Fruit fly (Drosophila melanogaster) whole organism, embryonic: ENCODE data around the gene Sse.

Experiments
- B-H1 ChIP-seq: fragments of 200-800 bp; sonication (Bioruptor generic); IDR thresholded peaks from 3 replicates; pipeline ENCODE4 v1.3.6; 2022; ENCODE audit warnings: missing biosample characterization, missing genetic modification characterization
- BtbVII ChIP-seq: fragments of 200-800 bp; sonication (Bioruptor generic); optimal IDR thresholded peaks from 3 replicates; lab custom pipeline; 2017; ENCODE audit warnings: missing biosample characterization, mild to moderate bottlenecking, missing genetic modification characterization
- CG12391 ChIP-seq: fragments of 200-800 bp; sonication (Bioruptor generic); optimal IDR thresholded peaks from 3 replicates; lab custom pipeline; 2018; ENCODE audit warnings: missing biosample characterization, mild to moderate bottlenecking, missing genetic modification characterization, moderate library complexity
- CG13775 ChIP-seq: fragments of 200-800 bp; sonication (Bioruptor generic); optimal IDR thresholded peaks from 3 replicates; lab custom pipeline; 2017; ENCODE audit warnings: missing biosample characterization, mild to moderate bottlenecking, missing genetic modification characterization
- CG14014 ChIP-seq: fragments of 200-800 bp; sonication (Bioruptor generic); IDR thresholded peaks from 2 replicates; pipeline ENCODE4 v1.3.6; 2022; ENCODE audit warnings: missing biosample characterization, missing genetic modification characterization
- CG17612 ChIP-seq: fragments of 200-800 bp; sonication (Bioruptor generic); IDR thresholded peaks from 2 replicates; pipeline ENCODE4 v1.3.6; 2022; ENCODE audit warnings: missing biosample characterization, missing genetic modification characterization
- CG18764 ChIP-seq: fragments of 200-800 bp; sonication (Bioruptor generic); optimal IDR thresholded peaks from 3 replicates; lab custom pipeline; 2016; ENCODE audit warnings: missing biosample characterization, missing genetic modification characterization
- CG2116 ChIP-seq: fragments of 200-800 bp; sonication (Bioruptor generic); optimal IDR thresholded peaks from 3 replicates; lab custom pipeline; 2018; ENCODE audit warnings: missing biosample characterization, mild to moderate bottlenecking, missing genetic modification characterization
- CG2875 ChIP-seq: fragments of 200-800 bp; sonication (Bioruptor generic); optimal IDR thresholded peaks from 2 replicates; lab custom pipeline; 2017; ENCODE audit warnings: missing biosample characterization, mild to moderate bottlenecking, missing genetic modification characterization, missing genetic modification reagents
- CG32767 ChIP-seq: fragments of 200-800 bp; sonication (Bioruptor generic); IDR thresholded peaks from 2 replicates; pipeline ENCODE4 v1.3.6; 2022; ENCODE audit warnings: missing biosample characterization, missing genetic modification characterization
- CG34376 ChIP-seq: fragments of 200-800 bp; sonication (Bioruptor generic); optimal IDR thresholded peaks from 2 replicates; lab custom pipeline; 2018; ENCODE audit warnings: missing biosample characterization, mild to moderate bottlenecking, missing genetic modification characterization
- CG3847 ChIP-seq: fragments of 200-800 bp; sonication (Bioruptor generic); IDR thresholded peaks from 2 replicates; pipeline ENCODE4 v1.3.6; 2022; ENCODE audit warnings: missing biosample characterization, missing genetic modification characterization
- CG4360 ChIP-seq: fragments of 200-800 bp; sonication (Bioruptor generic); IDR thresholded peaks from 2 replicates; pipeline ENCODE4 v1.3.6; 2022; ENCODE audit warnings: missing biosample characterization, missing genetic modification characterization
- CG6175 ChIP-seq: fragments of 200-800 bp; sonication (Bioruptor generic); IDR thresholded peaks from 3 replicates; pipeline ENCODE4 v1.3.6; 2022; ENCODE audit warnings: missing biosample characterization, missing genetic modification characterization
- CG8924 ChIP-seq: fragments of 200-800 bp; optimal IDR thresholded peaks from 3 replicates; lab custom pipeline; 2019; ENCODE audit warnings: missing biosample characterization, mild to moderate bottlenecking, missing genetic modification characterization, moderate library complexity
- D ChIP-seq, 2 experiments: fragments of 200-800 bp in 1 of 2; fragments of >200 bp in 1 of 2; sonication (Bioruptor generic) in 1 of 2; optimal IDR thresholded peaks; 2 replicates in 1 of 2; 3 replicates in 1 of 2; lab custom pipeline; 2017; ENCODE audit warnings: mild to moderate bottlenecking in 1 of 2, missing biosample characterization in 1 of 2, missing genetic modification characterization in 1 of 2, missing genetic modification reagents in 1 of 2
- Fer3 ChIP-seq: fragments of 200-800 bp; sonication (Bioruptor generic); optimal IDR thresholded peaks from 2 replicates; lab custom pipeline; 2018; ENCODE audit warnings: missing biosample characterization, mild to moderate bottlenecking, missing genetic modification characterization, moderate library complexity
- Hmr ChIP-seq: fragments of 200-800 bp; sonication (Bioruptor generic); optimal IDR thresholded peaks from 3 replicates; lab custom pipeline; 2017; ENCODE audit warnings: mild to moderate bottlenecking, missing biosample characterization, missing genetic modification reagents, missing genetic modification characterization
- Hr3 ChIP-seq: fragments of 200-800 bp; sonication (Bioruptor generic); optimal IDR thresholded peaks from 3 replicates; lab custom pipeline; 2016; ENCODE audit warnings: missing biosample characterization, missing genetic modification characterization
- Hr39 ChIP-seq: fragments of >200 bp; optimal IDR thresholded peaks from 2 replicates; lab custom pipeline; 2017
- Lpt ChIP-seq: fragments of >200 bp; optimal IDR thresholded peaks from 2 replicates; lab custom pipeline; 2018; ENCODE audit warnings: missing biosample characterization, missing genetic modification characterization
- MTF-1 ChIP-seq: fragments of 200-800 bp; sonication (Bioruptor generic); optimal IDR thresholded peaks from 2 replicates; lab custom pipeline; 2018; ENCODE audit warnings: missing biosample characterization, mild to moderate bottlenecking, missing genetic modification characterization, borderline replicate concordance
- Mrtf ChIP-seq: fragments of 200-800 bp; sonication (Bioruptor generic); IDR thresholded peaks from 3 replicates; pipeline ENCODE4 v1.3.6; 2022; ENCODE audit warnings: missing biosample characterization, missing genetic modification characterization
- Opbp ChIP-seq: fragments of 200-800 bp; sonication (Bioruptor generic); IDR thresholded peaks from 3 replicates; pipeline ENCODE4 v1.3.6; 2022; ENCODE audit warnings: missing biosample characterization, missing genetic modification characterization; ENCODE audit not compliant: partially characterized antibody
- Trl ChIP-seq, 3 experiments: fragments of >200 bp in 2 of 3; fragments of 200-800 bp in 1 of 3; sonication (Bioruptor generic) in 1 of 3; optimal IDR thresholded peaks; 2 replicates in 1 of 3; 3 replicates in 2 of 3; lab custom pipeline; 2016 to 2017; ENCODE audit warnings: missing biosample characterization in 1 of 3, missing genetic modification characterization in 1 of 3
- ash1 ChIP-seq: fragments of 200-800 bp; sonication (Bioruptor generic); optimal IDR thresholded peaks from 2 replicates; lab custom pipeline; 2018; ENCODE audit warnings: missing biosample characterization, mild to moderate bottlenecking, missing genetic modification characterization
- bbx ChIP-seq: fragments of 200-800 bp; sonication (Bioruptor generic); IDR thresholded peaks from 2 replicates; pipeline ENCODE4 v1.3.6; 2022; ENCODE audit warnings: missing biosample characterization, missing genetic modification characterization; ENCODE audit not compliant: partially characterized antibody
- bigmax ChIP-seq: fragments of 200-800 bp; sonication (Bioruptor generic); optimal IDR thresholded peaks from 2 replicates; lab custom pipeline; 2018; ENCODE audit warnings: missing biosample characterization, mild to moderate bottlenecking, missing genetic modification characterization
- btn ChIP-seq: fragments of 200-800 bp; sonication (Bioruptor generic); optimal IDR thresholded peaks from 2 replicates; lab custom pipeline; 2016; ENCODE audit warnings: missing biosample characterization, missing genetic modification characterization
- cad ChIP-seq: fragments of >200 bp; optimal IDR thresholded peaks from 2 replicates; lab custom pipeline; 2017; ENCODE audit warnings: missing biosample characterization, missing genetic modification characterization
- en ChIP-seq: fragments of 200-800 bp; sonication (Bioruptor generic); optimal IDR thresholded peaks from 2 replicates; lab custom pipeline; 2016; ENCODE audit warnings: missing biosample characterization, missing genetic modification characterization
- fu2 ChIP-seq: fragments of 200-800 bp; sonication (Bioruptor generic); optimal IDR thresholded peaks from 2 replicates; lab custom pipeline; 2016; ENCODE audit warnings: missing biosample characterization, missing genetic modification characterization
- gcm ChIP-seq: fragments of 200-800 bp; sonication (Bioruptor generic); optimal IDR thresholded peaks from 2 replicates; lab custom pipeline; 2019; ENCODE audit warnings: missing biosample characterization, mild to moderate bottlenecking, missing genetic modification characterization, moderate library complexity
- gcm2 ChIP-seq: fragments of 200-800 bp; sonication (Bioruptor generic); optimal IDR thresholded peaks from 2 replicates; lab custom pipeline; 2016; ENCODE audit warnings: missing biosample characterization, missing genetic modification characterization
- hb ChIP-seq: fragments of 200-800 bp; sonication (Bioruptor generic); IDR thresholded peaks from 3 replicates; pipeline ENCODE4 v1.3.6; 2022; ENCODE audit warnings: missing biosample characterization, missing genetic modification characterization; ENCODE audit not compliant: partially characterized antibody
- her ChIP-seq: fragments of 200-800 bp; sonication (Bioruptor generic); optimal IDR thresholded peaks from 2 replicates; lab custom pipeline; 2016; ENCODE audit warnings: missing biosample characterization, missing genetic modification characterization
- kay ChIP-seq: fragments of 200-800 bp; sonication (Bioruptor generic); optimal IDR thresholded peaks from 2 replicates; lab custom pipeline; 2016; ENCODE audit warnings: missing biosample characterization, missing genetic modification characterization
- klu ChIP-seq: fragments of 200-800 bp; sonication (Bioruptor generic); IDR thresholded peaks from 2 replicates; pipeline ENCODE4 v1.3.6; 2022; ENCODE audit warnings: missing biosample characterization, missing genetic modification characterization
- mam ChIP-seq: fragments of 200-800 bp; sonication (Bioruptor generic); optimal IDR thresholded peaks from 3 replicates; lab custom pipeline; 2016; ENCODE audit warnings: missing biosample characterization, missing genetic modification characterization
- mirr ChIP-seq: fragments of 200-800 bp; sonication (Bioruptor generic); optimal IDR thresholded peaks from 3 replicates; lab custom pipeline; 2018; ENCODE audit warnings: missing biosample characterization, mild to moderate bottlenecking, missing genetic modification characterization
- oc ChIP-seq: fragments of 200-800 bp; sonication (Bioruptor generic); optimal IDR thresholded peaks from 2 replicates; lab custom pipeline; 2018; ENCODE audit warnings: missing biosample characterization, mild to moderate bottlenecking, missing genetic modification characterization, moderate library complexity
- onecut ChIP-seq: fragments of 200-800 bp; sonication (Bioruptor generic); IDR thresholded peaks from 2 replicates; pipeline ENCODE4 v1.3.6; 2022; ENCODE audit warnings: missing biosample characterization, missing genetic modification characterization
- p53 ChIP-seq: fragments of 200-800 bp; sonication (Bioruptor generic); optimal IDR thresholded peaks from 2 replicates; lab custom pipeline; 2016; ENCODE audit warnings: missing biosample characterization, missing genetic modification characterization
- scrt ChIP-seq: fragments of 200-800 bp; sonication (Bioruptor generic); optimal IDR thresholded peaks from 2 replicates; lab custom pipeline; 2018; ENCODE audit warnings: missing biosample characterization, mild to moderate bottlenecking, missing genetic modification characterization, moderate library complexity
- sd ChIP-seq: fragments of 200-800 bp; sonication (Bioruptor generic); optimal IDR thresholded peaks from 3 replicates; lab custom pipeline; 2018; ENCODE audit warnings: missing biosample characterization, mild to moderate bottlenecking, missing genetic modification characterization, moderate library complexity
- sim ChIP-seq: fragments of 200-800 bp; sonication (Bioruptor generic); IDR thresholded peaks from 2 replicates; pipeline ENCODE4 v1.3.6; 2022; ENCODE audit warnings: missing biosample characterization, missing genetic modification characterization
- tio ChIP-seq: fragments of 200-800 bp; sonication (Bioruptor generic); optimal IDR thresholded peaks from 2 replicates; lab custom pipeline; 2017; ENCODE audit warnings: missing biosample characterization, missing genetic modification characterization, inconsistent platforms
- unc-4 ChIP-seq: fragments of 200-800 bp; sonication (Bioruptor generic); IDR thresholded peaks from 2 replicates; pipeline ENCODE4 v1.3.6; 2022; ENCODE audit warnings: missing biosample characterization, missing genetic modification characterization; ENCODE audit not compliant: partially characterized antibody
- vfl ChIP-seq: fragments of 200-800 bp; sonication (Bioruptor generic); optimal IDR thresholded peaks from 2 replicates; lab custom pipeline; 2016; ENCODE audit warnings: missing biosample characterization, missing genetic modification characterization
- vvl ChIP-seq: fragments of 200-800 bp; sonication (Bioruptor generic); IDR thresholded peaks from 2 replicates; pipeline ENCODE4 v1.3.6; 2022; ENCODE audit warnings: missing biosample characterization, missing genetic modification characterization
- z ChIP-seq: fragments of 200-800 bp; sonication (Bioruptor generic); IDR thresholded peaks from 3 replicates; pipeline ENCODE4 v1.3.6; 2022; ENCODE audit warnings: missing biosample characterization, missing genetic modification characterization
- zfh1 ChIP-seq: fragments of 200-800 bp; sonication (Bioruptor generic); IDR thresholded peaks from 3 replicates; pipeline ENCODE4 v1.3.6; 2022; ENCODE audit warnings: missing biosample characterization, missing genetic modification characterization

Sse gene

dm6 chr3L:5662071-5662470 lies at the start of gene Sse (continued):
- TF ChIP-seq p53 (GFP tag; lab: Kevin White, UChicago) (no peak), mirr (GFP tag; lab: Kevin White, UChicago) (no peak), sim (GFP tag; lab: Robert Waterston, UW) (no peak), CG18764 (GFP tag; lab: Kevin White, UChicago) (no peak), CG14014 (GFP tag; lab: Robert Waterston, UW) (no peak), unc-4 (GFP tag; lab: Robert Waterston, UW) (peak; percentile 76), Hmr (GFP tag; lab: Kevin White, UChicago) (no peak), Trl (optimal IDR thresholded peaks at IDR 0.05; lab: Kevin White, UChicago) (no peak), Trl (GFP tag; optimal IDR thresholded peaks at IDR 0.05; lab: Kevin White, UChicago) (no peak), Fer3 (tag; lab: Kevin White, UChicago) (no peak), sd (tag; lab: Kevin White, UChicago) (no peak), btn (GFP tag; lab: Kevin White, UChicago) (no peak), gcm (GFP tag; lab: Kevin White, UChicago) (no peak), B-H1 (GFP tag; lab: Robert Waterston, UW) (no peak), CG2875 (GFP tag; lab: Kevin White, UChicago) (no peak), vvl (no peak), CG6175 (GFP tag; lab: Robert Waterston, UW) (no peak), MTF-1 (GFP tag; lab: Kevin White, UChicago) (no peak), ash1 (GFP tag; lab: Kevin White, UChicago) (no peak), bigmax (no peak), z (GFP tag; lab: Robert Waterston, UW) (no peak), CG4360 (GFP tag; lab: Robert Waterston, UW) (no peak), mam (GFP tag; lab: Kevin White, UChicago) (peak; percentile 36), vfl (GFP tag; lab: Kevin White, UChicago) (no peak), her (GFP tag; lab: Kevin White, UChicago) (no peak), CG8924 (tag; lab: Kevin White, UChicago) (no peak), hb (GFP tag; lab: Robert Waterston, UW) (no peak), cad (no peak), tio (no peak), onecut (GFP tag; lab: Robert Waterston, UW) (no peak), Hr3 (no peak), Lpt (GFP tag; lab: Kevin White, UChicago) (no peak), BtbVII (GFP tag; lab: Kevin White, UChicago) (no peak), CG13775 (GFP tag; lab: Kevin White, UChicago) (no peak), scrt (GFP tag; lab: Kevin White, UChicago) (no peak), Hr39 (lab: Kevin White, UChicago) (no peak), Mrtf (GFP tag; lab: Robert Waterston, UW) (no peak), CG2116 (peak; percentile 15), CG12391 (tag; lab: Kevin White, UChicago) (no peak), CG34376 (no peak), Opbp (peak; percentile 84), en (GFP tag; lab: Kevin White, UChicago) (no peak), CG32767 (no peak), D (optimal IDR thresholded peaks at IDR 0.05; lab: Kevin White, UChicago) (no peak), D (GFP tag; optimal IDR thresholded peaks at IDR 0.05; lab: Kevin White, UChicago) (no peak), oc (tag; lab: Kevin White, UChicago) (no peak), klu (GFP tag; lab: Robert Waterston, UW) (no peak), fu2 (GFP tag; lab: Kevin White, UChicago) (no peak), gcm2 (GFP tag; lab: Kevin White, UChicago) (no peak), kay (GFP tag; lab: Kevin White, UChicago) (no peak), zfh1 (GFP tag; lab: Robert Waterston, UW) (no peak), bbx (peak; percentile 94), CG17612 (GFP tag; lab: Robert Waterston, UW) (no peak), CG3847 (GFP tag; lab: Robert Waterston, UW) (no peak; the same call in 1 of the 2 replicates)
